Fruit fly (Drosophila melanogaster) whole organism, wandering third instar larva: ENCODE data around the gene CG32811.

ENCODE experiments used
- Hr78 ChIP-seq: fragments of >200 bp; optimal IDR thresholded peaks from 2 replicates; lab custom pipeline; 2017; ENCODE audit warnings: missing biosample characterization, missing genetic modification characterization
- ey ChIP-seq: fragments of 200-800 bp; sonication (Bioruptor generic); optimal IDR thresholded peaks from 2 replicates; lab custom pipeline; 2016; ENCODE audit warnings: missing biosample characterization, missing genetic modification characterization
- usp ChIP-seq: fragments of >200 bp; optimal IDR thresholded peaks from 2 replicates; lab custom pipeline; 2017; ENCODE audit warnings: missing biosample characterization, missing genetic modification characterization

DNA sequence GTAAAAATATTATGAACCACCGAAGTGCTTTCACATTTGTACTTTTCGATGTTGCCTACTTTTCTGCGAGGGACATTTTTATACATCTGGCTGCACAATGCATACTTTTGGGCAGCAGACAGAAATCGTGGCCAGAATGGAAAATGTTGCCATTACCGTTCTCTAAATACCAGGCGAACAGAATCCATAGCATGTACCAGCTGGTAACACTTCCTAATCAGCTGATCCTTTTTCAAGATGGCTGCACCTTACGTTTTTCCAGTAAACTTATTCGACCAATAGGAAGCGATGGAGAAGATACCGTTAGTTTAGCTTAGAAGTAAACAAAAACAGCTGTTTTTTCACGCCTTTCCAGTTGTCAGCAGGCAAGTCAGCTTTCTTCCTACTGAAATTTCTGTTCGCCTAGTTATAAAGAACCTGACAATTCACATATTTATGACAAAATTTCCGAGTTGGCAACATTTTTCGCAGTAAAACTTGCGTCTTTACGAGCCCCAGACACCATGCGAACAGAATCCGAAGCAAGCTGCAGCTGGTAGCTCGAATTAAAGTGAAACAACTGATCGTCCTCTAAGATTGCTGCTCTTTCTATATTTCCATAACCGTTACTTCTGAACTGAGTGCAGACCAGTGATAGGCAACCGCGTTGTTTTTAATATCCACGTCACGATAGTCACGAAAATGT lies 9.1 kb downstream of the CG32811 start:
- TF ChIP-seq ey (GFP tag; lab: Kevin White, UChicago) (no peak), usp (GFP tag; lab: Kevin White, UChicago) (no peak), Hr78 (no peak)
